Worm (Caenorhabditis elegans): ENCODE measurements around the gene Y53C12A.10.

- TF ChIP-seq R02D3.7 (tag; optimal IDR thresholded peaks at IDR 0.05) = no peak
- no peak for TF ChIP-seq lsy-2 (tag; optimal IDR thresholded peaks at IDR 0.05)
- TF ChIP-seq skn-1 (tag; optimal IDR thresholded peaks at IDR 0.05) = no peak
- no peak for TF ChIP-seq unc-62 (GFP tag; optimal IDR thresholded peaks at IDR 0.05)
- no peak for TF ChIP-seq C34F6.9 (tag; optimal IDR thresholded peaks at IDR 0.05)
- no peak for TF ChIP-seq ceh-16 (tag; optimal IDR thresholded peaks at IDR 0.05)
These were observed at the start of gene Y53C12A.10 for ce11 chrII:9704746-9705145.
